Worm (Caenorhabditis elegans): ENCODE data around the gene C25E10.12.

ce11 chrV:9092209-9092608 lies 30.0 kb upstream of the C25E10.12 start, which contains the start of gene T27E4.1:
- no peak for TF ChIP-seq ceh-13 (GFP tag; optimal IDR thresholded peaks at IDR 0.05)
- no peak for TF ChIP-seq ets-7 (tag; optimal IDR thresholded peaks at IDR 0.05)
- TF ChIP-seq ama-1 (optimal IDR thresholded peaks at IDR 0.05), result no peak
- no peak for TF ChIP-seq scrt-1 (GFP tag; IDR thresholded peaks at IDR 0.05)
- TF ChIP-seq B0310.2 (tag; optimal IDR thresholded peaks at IDR 0.05), result no peak
- TF ChIP-seq aly-1 (tag; optimal IDR thresholded peaks at IDR 0.05), result no peak
- TF ChIP-seq F13C5.2 (tag; optimal IDR thresholded peaks at IDR 0.05), result no peak
- no peak for TF ChIP-seq hmg-4 (GFP tag; optimal IDR thresholded peaks at IDR 0.05)
- no peak for TF ChIP-seq sea-1 (GFP tag; conservative IDR thresholded peaks at IDR 0.05)
- TF ChIP-seq tra-4 (tag; optimal IDR thresholded peaks at IDR 0.05), result no peak
- TF ChIP-seq hnd-1 (tag; optimal IDR thresholded peaks at IDR 0.05), result no peak
- TF ChIP-seq hmbx-1 (tag; optimal IDR thresholded peaks at IDR 0.05), result no peak

Data from whole organism, early embryonic.